Worm (Caenorhabditis elegans) whole organism, L2 larva: ENCODE measurements around the gene Y34B4A.10.
A peak's percentile ranks its signal among the peaks of the same experiment; 100 is the strongest.

Source experiments
- C34F6.9 ChIP-seq: fragments of 150-350 bp; optimal IDR thresholded peaks from 2 replicates; lab custom pipeline; 2014; ENCODE audit warnings: missing biosample characterization, missing genetic modification characterization
- F13H6.1 ChIP-seq: sonication (generic microtip); optimal IDR thresholded peaks from 2 replicates; lab custom pipeline; 2016; ENCODE audit warnings: missing genetic modification characterization, missing compliant biosample characterization
- R02D3.7 ChIP-seq: fragments of 150-350 bp; optimal IDR thresholded peaks from 2 replicates; lab custom pipeline; 2014; ENCODE audit warnings: missing biosample characterization, missing genetic modification characterization
- Y55F3AM.14 ChIP-seq: fragments of 200-800 bp; sonication (Bioruptor generic); optimal IDR thresholded peaks from 2 replicates; lab custom pipeline; 2018; ENCODE audit warnings: mild to moderate bottlenecking, missing genetic modification characterization, missing compliant biosample characterization
- ZK546.5 ChIP-seq: sonication (generic microtip); optimal IDR thresholded peaks from 2 replicates; lab custom pipeline; 2017; ENCODE audit warnings: missing biosample characterization, missing genetic modification characterization
- ama-1 ChIP-seq: fragments of 150-350 bp; optimal IDR thresholded peaks from 2 replicates; lab custom pipeline; 2018; ENCODE audit warnings: inconsistent platforms
- blmp-1 ChIP-seq: sonication (generic microtip); optimal IDR thresholded peaks from 2 replicates; lab custom pipeline; 2017; ENCODE audit warnings: missing genetic modification characterization, mild to moderate bottlenecking, missing compliant biosample characterization, antibody characterized with exemption, moderate library complexity; ENCODE audit not compliant: insufficient read depth
- ceh-16 ChIP-seq: fragments of 150-350 bp; optimal IDR thresholded peaks from 2 replicates; lab custom pipeline; 2014; ENCODE audit warnings: missing biosample characterization, missing genetic modification characterization
- ceh-82 ChIP-seq: fragments of 150-350 bp; optimal IDR thresholded peaks from 2 replicates; lab custom pipeline; 2014; ENCODE audit warnings: missing biosample characterization, missing genetic modification characterization
- crh-2 ChIP-seq: sonication (generic microtip); optimal IDR thresholded peaks from 2 replicates; lab custom pipeline; 2017; ENCODE audit warnings: missing biosample characterization, missing genetic modification characterization
- dmd-4 ChIP-seq: sonication (generic microtip); optimal IDR thresholded peaks from 2 replicates; lab custom pipeline; 2017; ENCODE audit warnings: missing biosample characterization, missing genetic modification characterization
- egl-27 ChIP-seq: sonication (generic microtip); optimal IDR thresholded peaks from 3 replicates; lab custom pipeline; 2017; ENCODE audit warnings: missing biosample characterization, missing genetic modification reagents, missing genetic modification characterization
- fos-1 ChIP-seq: fragments of 150-350 bp; optimal IDR thresholded peaks from 2 replicates; lab custom pipeline; 2014; ENCODE audit warnings: missing biosample characterization, missing genetic modification characterization
- gmeb-1 ChIP-seq: fragments of 150-350 bp; optimal IDR thresholded peaks from 2 replicates; lab custom pipeline; 2014; ENCODE audit warnings: missing biosample characterization, missing genetic modification characterization
- lin-11 ChIP-seq: fragments of 150-350 bp; sonication (generic microtip); optimal IDR thresholded peaks from 2 replicates; lab custom pipeline; 2014; ENCODE audit warnings: missing biosample characterization, missing genetic modification characterization, inconsistent platforms, mixed read lengths
- lin-13 ChIP-seq: fragments of 150-350 bp; optimal IDR thresholded peaks from 2 replicates; lab custom pipeline; 2014; ENCODE audit warnings: missing biosample characterization, missing genetic modification reagents, missing genetic modification characterization
- lsy-2 ChIP-seq, 2 experiments: fragments of 150-350 bp in 1 of 2; sonication (generic microtip) in 1 of 2; optimal IDR thresholded peaks; 2 replicates each; lab custom pipeline; 2014 to 2017; ENCODE audit warnings: missing biosample characterization in 2 of 2, missing genetic modification characterization in 2 of 2
- mab-5 ChIP-seq: fragments of 150-350 bp; optimal IDR thresholded peaks from 2 replicates; lab custom pipeline; 2014; ENCODE audit warnings: missing biosample characterization, missing genetic modification characterization
- mbf-1 ChIP-seq: sonication (generic microtip); optimal IDR thresholded peaks from 2 replicates; lab custom pipeline; 2017; ENCODE audit warnings: missing biosample characterization, missing genetic modification characterization
- nhr-10 ChIP-seq: sonication (generic microtip); optimal IDR thresholded peaks from 2 replicates; lab custom pipeline; 2017; ENCODE audit warnings: missing biosample characterization, missing genetic modification characterization
- nhr-11 ChIP-seq: fragments of 150-350 bp; optimal IDR thresholded peaks from 2 replicates; lab custom pipeline; 2014; ENCODE audit warnings: missing biosample characterization, missing genetic modification characterization
- nhr-12 ChIP-seq: fragments of 150-350 bp; optimal IDR thresholded peaks from 2 replicates; lab custom pipeline; 2014; ENCODE audit warnings: missing biosample characterization, missing genetic modification characterization
- nhr-129 ChIP-seq: fragments of 150-350 bp; optimal IDR thresholded peaks from 2 replicates; lab custom pipeline; 2014; ENCODE audit warnings: missing biosample characterization, missing genetic modification characterization
- nhr-21 ChIP-seq: fragments of 150-350 bp; optimal IDR thresholded peaks from 2 replicates; lab custom pipeline; 2014; ENCODE audit warnings: missing biosample characterization, missing genetic modification characterization
- nhr-23 ChIP-seq: fragments of 150-350 bp; optimal IDR thresholded peaks from 2 replicates; lab custom pipeline; 2014; ENCODE audit warnings: missing biosample characterization, missing genetic modification reagents, missing genetic modification characterization
- nhr-25 ChIP-seq: fragments of 150-350 bp; sonication (generic microtip); optimal IDR thresholded peaks from 3 replicates; lab custom pipeline; 2014; ENCODE audit warnings: missing biosample characterization, missing genetic modification characterization
- nhr-6 ChIP-seq: fragments of 150-350 bp; optimal IDR thresholded peaks from 2 replicates; lab custom pipeline; 2014; ENCODE audit warnings: missing biosample characterization, missing genetic modification characterization
- sem-4 ChIP-seq: fragments of 150-350 bp; optimal IDR thresholded peaks from 2 replicates; lab custom pipeline; 2014; ENCODE audit warnings: missing biosample characterization, missing genetic modification reagents, missing genetic modification characterization
- skn-1 ChIP-seq: sonication (generic microtip); optimal IDR thresholded peaks from 2 replicates; lab custom pipeline; 2017; ENCODE audit warnings: missing biosample characterization, missing genetic modification characterization
- sma-3 ChIP-seq: sonication (generic microtip); optimal IDR thresholded peaks from 2 replicates; lab custom pipeline; 2016; ENCODE audit warnings: missing genetic modification reagents, missing genetic modification characterization, missing compliant biosample characterization
- sma-9 ChIP-seq, 2 experiments: fragments of 150-350 bp in 1 of 2; sonication (generic microtip) in 1 of 2; optimal IDR thresholded peaks; 2 replicates each; lab custom pipeline; 2014 to 2016; ENCODE audit warnings: missing genetic modification characterization in 2 of 2, mild to moderate bottlenecking in 1 of 2, missing biosample characterization in 1 of 2, missing compliant biosample characterization in 1 of 2, missing genetic modification reagents in 1 of 2, moderate library complexity in 1 of 2
- snpc-4 ChIP-seq: fragments of 150-350 bp; optimal IDR thresholded peaks from 2 replicates; lab custom pipeline; 2014; ENCODE audit warnings: missing biosample characterization, missing genetic modification characterization
- unc-39 ChIP-seq: fragments of 150-350 bp; optimal IDR thresholded peaks from 2 replicates; lab custom pipeline; 2014; ENCODE audit warnings: missing biosample characterization, missing genetic modification characterization
- unc-55 ChIP-seq: fragments of 150-350 bp; sonication (generic microtip); optimal IDR thresholded peaks from 3 replicates; lab custom pipeline; 2014; ENCODE audit warnings: missing biosample characterization, missing genetic modification reagents, missing genetic modification characterization
- unc-62 ChIP-seq: fragments of 150-350 bp; optimal IDR thresholded peaks from 2 replicates; lab custom pipeline; 2014; ENCODE audit warnings: missing biosample characterization, missing genetic modification reagents, missing genetic modification characterization
- zag-1 ChIP-seq: fragments of 150-350 bp; optimal IDR thresholded peaks from 2 replicates; lab custom pipeline; 2014; ENCODE audit warnings: missing biosample characterization, missing genetic modification characterization
- ztf-1 ChIP-seq: fragments of 200-800 bp; sonication (Bioruptor generic); conservative IDR thresholded peaks from 2 replicates; pipeline ENCODE4 v1.3.6; 2022; ENCODE audit warnings: missing genetic modification characterization, missing compliant biosample characterization
- ztf-11 ChIP-seq: sonication (generic microtip); optimal IDR thresholded peaks from 2 replicates; lab custom pipeline; 2017; ENCODE audit warnings: missing biosample characterization, missing genetic modification characterization
- ztf-4 ChIP-seq: fragments of 150-350 bp; optimal IDR thresholded peaks from 2 replicates; lab custom pipeline; 2014; ENCODE audit warnings: missing biosample characterization, missing genetic modification characterization

The Y34B4A.10 gene

ce11 chrX:5238246-5238645, 11.5 kb upstream of the Y34B4A.10 start:
- no peak for TF ChIP-seq nhr-11 (tag; lab: Kevin White, UChicago)
- TF ChIP-seq crh-2 (tag; lab: Kevin White, UChicago), result no peak
- TF ChIP-seq F13H6.1 (tag; lab: Kevin White, UChicago), result no peak
- TF ChIP-seq gmeb-1 (tag; lab: Kevin White, UChicago), result no peak
- TF ChIP-seq unc-39 (tag; lab: Kevin White, UChicago), result no peak
- TF ChIP-seq mbf-1 (tag; lab: Kevin White, UChicago), result no peak

- no peak for TF ChIP-seq nhr-21 (tag; lab: Kevin White, UChicago)
- TF ChIP-seq dmd-4 (tag; lab: Kevin White, UChicago), result no peak
- TF ChIP-seq nhr-10, result no peak
- TF ChIP-seq sma-9 (GFP tag; optimal IDR thresholded peaks at IDR 0.05; lab: Kevin White, UChicago), result no peak
- TF ChIP-seq sma-9 (tag; optimal IDR thresholded peaks at IDR 0.05; lab: Kevin White, UChicago), result no peak
- TF ChIP-seq unc-62 (GFP tag; lab: Kevin White, UChicago), result no peak
- TF ChIP-seq mbf-1 (tag; lab: Kevin White, UChicago), result no peak
- no peak for TF ChIP-seq ztf-11 (tag; lab: Kevin White, UChicago)
- TF ChIP-seq ztf-1 (GFP tag; lab: Robert Waterston, UW), result no peak
- TF ChIP-seq nhr-11 (tag; lab: Kevin White, UChicago), result no peak
- TF ChIP-seq nhr-12 (tag; lab: Kevin White, UChicago), result no peak
- no peak for TF ChIP-seq skn-1 (tag; lab: Kevin White, UChicago)
- TF ChIP-seq unc-39 (tag; lab: Kevin White, UChicago), result no peak
- peak; percentile 61 for TF ChIP-seq fos-1
- peak; percentile 71 for TF ChIP-seq blmp-1 (tag; lab: Kevin White, UChicago)
- TF ChIP-seq crh-2 (tag; lab: Kevin White, UChicago), result no peak
- no peak for TF ChIP-seq ceh-82
Observed at ce11 chrX:5243382-5243979, 6.2 kb upstream of the Y34B4A.10 start, which contains the start of gene mtm-5. Gene mtm-5 (minus strand): TSS chrX:5243408.

ce11 chrX:5244041-5244440, 5.7 kb upstream of the Y34B4A.10 start, which contains the start of gene Y34B4A.7:
Gene Y34B4A.7 (plus strand): TSS chrX:5244337.
- TF ChIP-seq R02D3.7 (tag; lab: Kevin White, UChicago) (no peak), unc-55 (peak; percentile 76), sma-3 (GFP tag; lab: Kevin White, UChicago) (peak; percentile 67), ama-1 (lab: Kevin White, UChicago) (no peak), egl-27 (tag; lab: Kevin White, UChicago) (peak; percentile 1), lin-11 (peak; percentile 11), lsy-2 (tag; optimal IDR thresholded peaks at IDR 0.05; lab: Kevin White, UChicago) (peak; percentile 48 to 75), nhr-25 (tag; lab: Kevin White, UChicago) (peak; percentile 72), ztf-4 (tag; lab: Kevin White, UChicago) (no peak), C34F6.9 (peak; percentile 74), ZK546.5 (no peak), ceh-16 (peak; percentile 78), nhr-129 (tag; lab: Kevin White, UChicago) (peak; percentile 40), lin-13 (peak; percentile 61), fos-1 (peak; percentile 67), nhr-21 (tag; lab: Kevin White, UChicago) (peak; percentile 12), blmp-1 (tag; lab: Kevin White, UChicago) (peak; percentile 61), nhr-12 (tag; lab: Kevin White, UChicago) (no peak), gmeb-1 (tag; lab: Kevin White, UChicago) (peak; percentile 52), nhr-23 (tag; lab: Kevin White, UChicago) (no peak), mbf-1 (tag; lab: Kevin White, UChicago) (no peak), zag-1 (tag; lab: Kevin White, UChicago) (no peak), dmd-4 (tag; lab: Kevin White, UChicago) (no peak), ztf-11 (tag; lab: Kevin White, UChicago) (no peak), nhr-11 (tag; lab: Kevin White, UChicago) (no peak), sma-9 (GFP tag; optimal IDR thresholded peaks at IDR 0.05; lab: Kevin White, UChicago) (peak; percentile 81), sma-9 (tag; optimal IDR thresholded peaks at IDR 0.05; lab: Kevin White, UChicago) (no peak), mab-5 (tag; lab: Kevin White, UChicago) (peak; percentile 73), Y55F3AM.14 (GFP tag; lab: Kevin White, UChicago) (peak; percentile 29), crh-2 (tag; lab: Kevin White, UChicago) (peak; percentile 75), nhr-6 (peak; percentile 17), F13H6.1 (tag; lab: Kevin White, UChicago) (peak; percentile 82), snpc-4 (tag; lab: Kevin White, UChicago) (peak; percentile 7), sem-4 (tag; lab: Kevin White, UChicago) (peak; percentile 67), unc-62 (GFP tag; lab: Kevin White, UChicago) (no peak)
